Fruit fly (Drosophila melanogaster): Measurements from ENCODE around the gene Ddr.

Gene Ddr

DNA sequence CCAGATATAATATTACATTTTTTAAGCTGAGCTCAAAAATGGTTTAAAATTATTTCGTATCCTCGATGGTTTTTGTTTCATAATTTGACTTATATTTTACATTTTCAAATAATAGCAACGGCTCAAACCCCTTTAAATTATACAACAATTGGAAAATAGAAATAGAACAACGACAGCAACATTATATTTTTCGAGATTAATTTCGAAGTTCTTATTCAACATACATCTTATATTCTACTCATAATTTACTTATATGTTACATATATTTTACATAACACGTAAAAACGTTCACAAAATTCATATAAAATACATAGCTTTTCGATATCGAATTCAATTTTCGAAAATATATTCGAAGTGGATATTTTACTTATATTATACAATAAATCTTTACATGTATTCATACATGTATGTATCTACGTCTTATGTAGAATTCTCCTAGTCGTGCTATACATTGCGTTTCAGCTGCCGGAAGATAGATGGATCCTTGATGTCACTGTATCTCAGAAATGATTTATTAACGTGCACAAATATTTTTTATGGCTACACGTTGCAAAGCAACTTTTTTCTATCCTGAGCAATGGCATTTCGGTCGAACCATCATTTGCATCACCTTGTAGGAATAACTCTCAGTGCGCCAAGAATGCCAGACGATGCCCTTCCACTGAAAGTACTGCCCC lies 103.9 kb downstream of the Ddr start (continued):
- TF ChIP-seq CG11560 (tag; IDR thresholded peaks at IDR 0.05), result no peak
- TF ChIP-seq dm (GFP tag; optimal IDR thresholded peaks at IDR 0.05), result no peak
- TF ChIP-seq lov (optimal IDR thresholded peaks at IDR 0.05), result no peak
- no peak for TF ChIP-seq lov (GFP tag; IDR thresholded peaks at IDR 0.05)
- no peak for TF ChIP-seq CG10321 (GFP tag; IDR thresholded peaks at IDR 0.05)
- peak; percentile 61 for TF ChIP-seq CG2712 (tag; optimal IDR thresholded peaks at IDR 0.05)
- no peak for TF ChIP-seq CG2889 (GFP tag; IDR thresholded peaks at IDR 0.05)
- no peak for TF ChIP-seq CG12942 (GFP tag; optimal IDR thresholded peaks at IDR 0.05)
- peak; percentile 44 for TF ChIP-seq dmrt11E (tag; optimal IDR thresholded peaks at IDR 0.05)
- peak; percentile 28 for TF ChIP-seq Sox100B (GFP tag; optimal IDR thresholded peaks at IDR 0.05)
- peak; percentile 58 for TF ChIP-seq CG4707 (GFP tag; optimal IDR thresholded peaks at IDR 0.05)
- TF ChIP-seq CG18619 (GFP tag; optimal IDR thresholded peaks at IDR 0.05), result no peak
- peak; percentile 72 for TF ChIP-seq Fer1 (GFP tag; optimal IDR thresholded peaks at IDR 0.05)
- TF ChIP-seq CG13775 (GFP tag; optimal IDR thresholded peaks at IDR 0.05), result peak; percentile 1
- 0 out of 3 replicates have a peak, but pooled peaks have one; percentile 20 for TF ChIP-seq CG11695 (GFP tag; IDR thresholded peaks at IDR 0.05)
- peak; percentile 20 for TF ChIP-seq CG33213 (GFP tag; optimal IDR thresholded peaks at IDR 0.05)
- no peak for TF ChIP-seq CG2129 (GFP tag; IDR thresholded peaks at IDR 0.05; ENCODE audit: partially characterized antibody)
- peak; percentile 59 for TF ChIP-seq CG17829 (tag; optimal IDR thresholded peaks at IDR 0.05)
- peak; percentile 40; the same call in 1 of the 2 replicates for TF ChIP-seq lmd (GFP tag; IDR thresholded peaks at IDR 0.05)
- peak; percentile 56 for TF ChIP-seq CG18764 (GFP tag; optimal IDR thresholded peaks at IDR 0.05)
- no peak for TF ChIP-seq CG31224 (GFP tag; IDR thresholded peaks at IDR 0.05)
- no peak for TF ChIP-seq sima (GFP tag; optimal IDR thresholded peaks at IDR 0.05)
- TF ChIP-seq Aef1 (GFP tag; IDR thresholded peaks at IDR 0.05), result no peak
- no peak for TF ChIP-seq CG11085 (GFP tag; IDR thresholded peaks at IDR 0.05)
- peak; percentile 51 for TF ChIP-seq CG9932 (GFP tag; IDR thresholded peaks at IDR 0.05)
- no peak for TF ChIP-seq Usf (GFP tag; optimal IDR thresholded peaks at IDR 0.05)
- TF ChIP-seq CG18262 (tag; optimal IDR thresholded peaks at IDR 0.05), result peak; percentile 58
- peak; percentile 54 for TF ChIP-seq CG5245 (GFP tag; optimal IDR thresholded peaks at IDR 0.05)
- peak; percentile 22 for TF ChIP-seq Oli (tag; optimal IDR thresholded peaks at IDR 0.05)
- TF ChIP-seq zen (tag; optimal IDR thresholded peaks at IDR 0.05), result peak; percentile 68
- peak; percentile 58 for TF ChIP-seq knrl (GFP tag; IDR thresholded peaks at IDR 0.05; ENCODE audit: partially characterized antibody)
- TF ChIP-seq CG10366 (GFP tag; IDR thresholded peaks at IDR 0.05), result peak; percentile 10; the same call in 1 of the 2 replicates
- peak; percentile 56 for TF ChIP-seq HmgZ (tag; optimal IDR thresholded peaks at IDR 0.05)
- no peak for TF ChIP-seq gt (GFP tag; IDR thresholded peaks at IDR 0.05)
- TF ChIP-seq peb (GFP tag; IDR thresholded peaks at IDR 0.05), result no peak
- TF ChIP-seq vfl (GFP tag; optimal IDR thresholded peaks at IDR 0.05), result no peak
- TF ChIP-seq tx (GFP tag; optimal IDR thresholded peaks at IDR 0.05), result no peak
- TF ChIP-seq mirr (GFP tag; optimal IDR thresholded peaks at IDR 0.05), result peak; percentile 51
- TF ChIP-seq CG2202 (tag; optimal IDR thresholded peaks at IDR 0.05), result no peak
- TF ChIP-seq CG10462 (GFP tag; optimal IDR thresholded peaks at IDR 0.05), result no peak
- no peak for TF ChIP-seq chinmo (GFP tag; IDR thresholded peaks at IDR 0.05; ENCODE audit: partially characterized antibody)
- peak in 1 of 2 experiments; percentile 49 for TF ChIP-seq bsh (GFP tag; optimal IDR thresholded peaks at IDR 0.05)
- TF ChIP-seq CG14965 (GFP tag; optimal IDR thresholded peaks at IDR 0.05; ENCODE audit: borderline replicate concordance), result peak; percentile 98
- peak in 1 of 2 experiments; percentile 28 for TF ChIP-seq Pdp1 (GFP tag; optimal IDR thresholded peaks at IDR 0.05)
- peak; percentile 41 for TF ChIP-seq CG9727 (GFP tag; optimal IDR thresholded peaks at IDR 0.05)
- peak; percentile 45 for TF ChIP-seq ewg (GFP tag; optimal IDR thresholded peaks at IDR 0.05)
- no peak for TF ChIP-seq Dll (GFP tag; IDR thresholded peaks at IDR 0.05; ENCODE audit: partially characterized antibody)
- peak; percentile 94 for TF ChIP-seq CTCF (GFP tag; optimal IDR thresholded peaks at IDR 0.05)
- TF ChIP-seq MBD-R2 (GFP tag; IDR thresholded peaks at IDR 0.05), result no peak
- TF ChIP-seq croc (GFP tag; conservative IDR thresholded peaks at IDR 0.05), result no peak
- TF ChIP-seq abd-A (tag; optimal IDR thresholded peaks at IDR 0.05), result no peak

All from whole organism, embryonic.